Fruit fly (Drosophila melanogaster): Measurements from ENCODE around the gene CG32188.

The CG32188 gene

DNA sequence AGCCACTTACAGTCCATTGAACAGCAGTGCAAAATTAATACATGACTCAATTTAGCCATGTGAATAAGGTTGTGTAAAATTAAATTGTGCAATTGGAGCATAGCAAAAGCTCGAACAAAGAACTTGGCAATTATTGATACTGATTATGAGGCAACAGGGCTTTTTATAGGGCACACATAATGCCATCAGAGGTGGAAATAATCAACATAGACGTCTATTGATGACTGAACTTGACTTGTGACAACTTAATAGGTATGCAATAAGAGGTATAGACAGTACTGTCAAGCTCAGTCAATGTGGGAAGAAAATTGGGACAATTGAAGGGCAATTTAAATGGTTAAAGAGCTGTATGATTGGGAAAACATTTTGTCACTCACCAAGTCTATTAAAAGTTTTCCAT lies 13.3 kb downstream of the CG32188 start, which contains the start of gene Ir75b:
Gene Ir75b (minus strand): TSS at position 101 of the 400 bp plus-strand sequence.
- no peak for TF ChIP-seq Pif1A (GFP tag; optimal IDR thresholded peaks at IDR 0.05)
- no peak for TF ChIP-seq gl (tag; optimal IDR thresholded peaks at IDR 0.05)
- TF ChIP-seq Ets98B (GFP tag; IDR thresholded peaks at IDR 0.05) = no peak
- TF ChIP-seq CG8301 (tag; optimal IDR thresholded peaks at IDR 0.05) = no peak

DNA sequence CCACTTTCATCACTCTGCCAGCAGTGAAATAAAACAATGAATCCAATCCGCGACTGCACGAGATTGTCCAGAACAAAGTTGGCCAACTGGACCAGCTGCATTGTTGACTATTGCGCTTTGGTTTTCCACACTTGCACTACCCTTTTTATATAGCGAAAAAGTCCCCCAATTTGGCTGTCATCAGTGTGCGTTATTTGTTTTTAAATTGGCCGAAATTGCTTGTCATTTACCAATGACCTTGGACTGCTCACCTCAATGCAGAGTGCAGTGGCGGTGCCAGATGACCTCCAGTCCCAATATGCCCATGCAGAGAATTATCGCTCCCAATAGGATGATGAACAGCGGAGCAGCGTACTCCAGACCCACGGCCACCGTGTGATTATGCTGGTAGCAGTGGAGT lies 15.6 kb downstream of the CG32188 start, which contains the start of gene Ir75a:
Gene Ir75a (minus strand): TSS at position 101 of the 400 bp plus-strand sequence.
- TF ChIP-seq EcR (GFP tag; optimal IDR thresholded peaks at IDR 0.05) = no peak
- no peak for TF ChIP-seq rn (GFP tag; IDR thresholded peaks at IDR 0.05)
- TF ChIP-seq CG17806 (tag; optimal IDR thresholded peaks at IDR 0.05) = no peak
- no peak for TF ChIP-seq CG12605 (GFP tag; IDR thresholded peaks at IDR 0.05)
- no peak for TF ChIP-seq Snoo (tag; optimal IDR thresholded peaks at IDR 0.05)
- TF ChIP-seq CG15710 (tag; optimal IDR thresholded peaks at IDR 0.05) = no peak
- no peak for TF ChIP-seq CG14655 (GFP tag; optimal IDR thresholded peaks at IDR 0.05)
- TF ChIP-seq CG13204 (GFP tag; optimal IDR thresholded peaks at IDR 0.05) = no peak
- no peak for TF ChIP-seq CG34367 (tag; optimal IDR thresholded peaks at IDR 0.05)
- TF ChIP-seq gl (tag; optimal IDR thresholded peaks at IDR 0.05) = no peak

DNA sequence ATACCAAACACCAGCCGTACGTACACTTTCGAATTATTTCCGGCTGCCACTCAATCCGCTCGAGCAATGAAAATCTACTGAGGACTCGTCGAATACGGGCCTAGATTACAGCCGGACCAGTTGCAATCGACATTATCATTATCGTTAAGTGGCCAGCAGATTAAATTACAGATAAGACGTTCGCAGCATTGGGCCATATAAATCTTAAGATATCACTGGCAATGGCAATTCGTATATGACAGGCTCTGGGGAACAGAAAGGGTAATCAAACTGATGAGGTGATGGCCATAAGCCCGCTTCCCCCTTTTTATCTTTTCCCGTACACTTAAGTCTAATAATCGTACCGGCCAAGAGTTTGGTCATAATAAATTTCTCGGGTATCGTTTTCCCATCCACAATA lies 19.4 kb downstream of the CG32188 start, which contains the start of gene Cln3:
Gene Cln3 (minus strand): TSS at position 84 of the 400 bp plus-strand sequence.
- TF ChIP-seq Snoo (tag; optimal IDR thresholded peaks at IDR 0.05) (no peak), CG4496 (GFP tag; IDR thresholded peaks at IDR 0.05) (no peak)

DNA sequence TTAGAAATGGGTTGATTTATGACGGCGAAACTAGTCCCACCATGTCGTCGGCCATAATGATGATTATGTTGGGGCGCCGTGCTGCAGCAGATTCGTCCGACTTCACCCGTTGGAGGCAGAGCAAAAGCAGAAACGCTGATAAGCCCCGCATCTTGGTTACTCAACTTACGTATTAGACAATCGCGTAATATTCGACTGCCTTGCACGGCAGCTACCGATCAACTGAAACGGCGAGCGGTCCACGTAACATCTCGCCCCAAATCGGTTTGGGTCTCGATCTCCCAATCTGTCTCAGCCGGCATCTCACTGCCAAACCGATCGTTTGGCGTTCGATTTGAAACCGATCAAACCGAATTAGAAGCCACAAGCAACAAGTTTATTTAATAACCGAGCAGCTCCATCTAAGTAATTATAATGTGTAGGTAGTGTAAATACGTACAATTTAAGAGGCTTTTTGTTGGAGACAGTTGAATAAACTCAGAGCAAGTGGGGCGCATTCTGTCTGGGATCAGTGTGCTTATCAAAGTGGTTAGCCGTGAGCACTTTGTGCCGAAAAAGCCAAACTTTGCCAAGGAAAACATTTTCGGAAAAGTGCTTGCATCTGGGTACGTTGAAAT lies 24.7 kb downstream of the CG32188 start, which contains the start of gene CG32191:
Gene CG32191 (minus strand): TSS at position 550 of the 617 bp plus-strand sequence.
- TF ChIP-seq Ets98B (GFP tag; IDR thresholded peaks at IDR 0.05) = no peak

DNA sequence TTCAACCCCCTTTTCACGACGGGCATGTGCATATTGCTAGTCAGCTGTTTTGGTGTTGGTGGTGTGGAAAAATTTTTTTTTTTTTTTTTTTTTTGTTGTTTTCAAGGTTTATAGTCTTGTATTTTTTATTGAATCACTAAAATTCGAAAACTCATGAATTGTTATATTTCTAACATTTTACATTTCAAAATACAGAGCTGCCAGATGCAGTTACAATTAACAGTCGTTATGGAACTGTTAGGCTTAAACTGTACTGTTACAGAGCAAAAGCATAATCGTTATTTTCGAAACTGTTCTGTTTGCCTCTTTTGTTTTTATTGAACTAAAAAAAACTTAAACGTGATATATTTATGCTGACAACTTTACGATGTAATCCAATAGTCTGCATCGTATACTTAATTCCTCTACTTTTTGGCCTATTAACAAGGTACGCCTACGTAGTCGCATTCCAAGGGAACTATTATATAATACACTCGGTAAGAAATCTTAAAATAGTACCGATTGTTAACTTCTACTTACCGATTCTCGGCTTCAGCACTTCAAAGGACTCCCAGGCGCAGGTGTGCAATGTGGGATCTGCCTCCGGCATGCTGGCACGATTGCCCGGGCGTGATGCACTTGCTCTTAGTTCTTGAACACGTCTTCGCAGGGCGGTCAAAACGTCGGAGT lies 26.9 kb downstream of the CG32188 start, which contains the start of gene CG32187:
Gene CG32187 (minus strand): TSS at position 9 of the 669 bp plus-strand sequence.
- no peak for TF ChIP-seq CG12605 (GFP tag; IDR thresholded peaks at IDR 0.05)
- no peak for TF ChIP-seq EcR (GFP tag; optimal IDR thresholded peaks at IDR 0.05)
- TF ChIP-seq gl (tag; optimal IDR thresholded peaks at IDR 0.05) = no peak
- TF ChIP-seq Pif1A (GFP tag; optimal IDR thresholded peaks at IDR 0.05) = no peak
- TF ChIP-seq Snoo (tag; optimal IDR thresholded peaks at IDR 0.05) = no peak
- no peak for TF ChIP-seq CG9948 (tag; optimal IDR thresholded peaks at IDR 0.05)
- no peak for TF ChIP-seq CG14655 (GFP tag; optimal IDR thresholded peaks at IDR 0.05)
- TF ChIP-seq CG8159 (tag; optimal IDR thresholded peaks at IDR 0.05) = no peak
- TF ChIP-seq Ets98B (GFP tag; IDR thresholded peaks at IDR 0.05) = no peak
- TF ChIP-seq D1 (tag; optimal IDR thresholded peaks at IDR 0.05) = no peak
- TF ChIP-seq CG32121 (GFP tag; IDR thresholded peaks at IDR 0.05) = no peak
- no peak for TF ChIP-seq CG8301 (tag; optimal IDR thresholded peaks at IDR 0.05)

DNA sequence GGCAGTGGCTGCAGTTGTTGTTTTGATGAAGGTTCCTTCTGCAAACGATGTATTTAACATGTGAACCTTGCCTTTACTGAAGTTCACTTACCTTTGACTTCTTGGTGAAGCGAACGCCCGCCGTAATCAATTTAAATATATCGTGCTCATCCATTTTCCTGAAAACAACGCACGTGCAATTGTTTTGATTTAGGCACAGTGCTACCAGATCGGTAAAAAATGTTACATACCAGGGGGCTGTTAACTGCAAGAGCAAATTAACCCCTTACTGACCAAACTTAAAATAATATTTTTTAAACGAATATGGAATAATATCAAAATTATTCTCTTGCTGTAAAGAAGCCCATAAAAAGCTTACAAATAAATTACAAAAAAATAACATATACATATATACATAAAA lies 28.9 kb downstream of the CG32188 start, which contains the start of gene ais:
Gene ais (minus strand): TSS at position 205 of the 400 bp plus-strand sequence.
- TF ChIP-seq CG4496 (GFP tag; IDR thresholded peaks at IDR 0.05) (no peak), CG9948 (tag; optimal IDR thresholded peaks at IDR 0.05) (no peak), CG14655 (GFP tag; optimal IDR thresholded peaks at IDR 0.05) (no peak), CG32121 (GFP tag; IDR thresholded peaks at IDR 0.05) (no peak), CG15710 (tag; optimal IDR thresholded peaks at IDR 0.05) (no peak), CG8301 (tag; optimal IDR thresholded peaks at IDR 0.05) (no peak), EcR (GFP tag; optimal IDR thresholded peaks at IDR 0.05) (no peak), rn (GFP tag; IDR thresholded peaks at IDR 0.05) (no peak), fd96Ca (GFP tag; IDR thresholded peaks at IDR 0.05) (no peak), CG13204 (GFP tag; optimal IDR thresholded peaks at IDR 0.05) (no peak), CG34367 (tag; optimal IDR thresholded peaks at IDR 0.05) (no peak), Pif1B (GFP tag; optimal IDR thresholded peaks at IDR 0.05) (no peak), CG10348 (GFP tag; IDR thresholded peaks at IDR 0.05) (no peak), Pif1A (GFP tag; optimal IDR thresholded peaks at IDR 0.05) (no peak), CG17806 (tag; optimal IDR thresholded peaks at IDR 0.05) (no peak), gl (tag; optimal IDR thresholded peaks at IDR 0.05) (no peak), CG12605 (GFP tag; IDR thresholded peaks at IDR 0.05) (no peak), D1 (tag; optimal IDR thresholded peaks at IDR 0.05) (no peak), Snoo (tag; optimal IDR thresholded peaks at IDR 0.05) (no peak), Ets98B (GFP tag; IDR thresholded peaks at IDR 0.05) (no peak)

DNA sequence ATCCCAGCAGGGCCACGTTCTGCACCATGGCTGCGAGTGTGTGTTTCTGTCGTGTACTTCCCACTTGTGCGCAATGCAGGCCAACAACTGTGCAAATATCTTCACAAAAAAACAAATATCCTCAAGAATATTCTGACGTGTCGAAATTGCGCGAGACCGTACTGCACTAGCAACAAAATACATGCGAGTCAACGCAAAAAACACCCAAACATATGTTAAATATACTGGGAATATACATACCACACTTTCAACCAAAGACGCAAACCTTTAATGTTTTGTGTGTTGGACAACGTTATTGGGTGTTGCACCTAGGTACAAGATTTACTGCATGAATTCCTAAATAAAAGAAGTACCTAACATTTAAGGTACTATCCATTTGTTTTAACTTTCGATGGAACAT lies 31.3 kb downstream of the CG32188 start, which contains the start of gene NUCB1:
Gene NUCB1 (minus strand): TSS at position 173 of the 400 bp plus-strand sequence.
- TF ChIP-seq CG12605 (GFP tag; IDR thresholded peaks at IDR 0.05) (no peak), Snoo (tag; optimal IDR thresholded peaks at IDR 0.05) (no peak), CG17806 (tag; optimal IDR thresholded peaks at IDR 0.05) (no peak), CG15710 (tag; optimal IDR thresholded peaks at IDR 0.05) (no peak), Ets98B (GFP tag; IDR thresholded peaks at IDR 0.05) (no peak), CG4496 (GFP tag; IDR thresholded peaks at IDR 0.05) (no peak), CG34367 (tag; optimal IDR thresholded peaks at IDR 0.05) (no peak), fd96Ca (GFP tag; IDR thresholded peaks at IDR 0.05) (no peak), CG14655 (GFP tag; optimal IDR thresholded peaks at IDR 0.05) (no peak), CG9948 (tag; optimal IDR thresholded peaks at IDR 0.05) (no peak), CG8301 (tag; optimal IDR thresholded peaks at IDR 0.05) (no peak), CG32121 (GFP tag; IDR thresholded peaks at IDR 0.05) (no peak), CG8159 (tag; optimal IDR thresholded peaks at IDR 0.05) (no peak), CG10348 (GFP tag; IDR thresholded peaks at IDR 0.05) (no peak), Pif1A (GFP tag; optimal IDR thresholded peaks at IDR 0.05) (no peak), rn (GFP tag; IDR thresholded peaks at IDR 0.05) (no peak), CG13204 (GFP tag; optimal IDR thresholded peaks at IDR 0.05) (no peak), EcR (GFP tag; optimal IDR thresholded peaks at IDR 0.05) (no peak), D1 (tag; optimal IDR thresholded peaks at IDR 0.05) (no peak), gl (tag; optimal IDR thresholded peaks at IDR 0.05) (no peak)

All from whole organism, pupa.